Fruit fly (Drosophila melanogaster): ENCODE results near the gene CG31145.

CG31145 gene

DNA sequence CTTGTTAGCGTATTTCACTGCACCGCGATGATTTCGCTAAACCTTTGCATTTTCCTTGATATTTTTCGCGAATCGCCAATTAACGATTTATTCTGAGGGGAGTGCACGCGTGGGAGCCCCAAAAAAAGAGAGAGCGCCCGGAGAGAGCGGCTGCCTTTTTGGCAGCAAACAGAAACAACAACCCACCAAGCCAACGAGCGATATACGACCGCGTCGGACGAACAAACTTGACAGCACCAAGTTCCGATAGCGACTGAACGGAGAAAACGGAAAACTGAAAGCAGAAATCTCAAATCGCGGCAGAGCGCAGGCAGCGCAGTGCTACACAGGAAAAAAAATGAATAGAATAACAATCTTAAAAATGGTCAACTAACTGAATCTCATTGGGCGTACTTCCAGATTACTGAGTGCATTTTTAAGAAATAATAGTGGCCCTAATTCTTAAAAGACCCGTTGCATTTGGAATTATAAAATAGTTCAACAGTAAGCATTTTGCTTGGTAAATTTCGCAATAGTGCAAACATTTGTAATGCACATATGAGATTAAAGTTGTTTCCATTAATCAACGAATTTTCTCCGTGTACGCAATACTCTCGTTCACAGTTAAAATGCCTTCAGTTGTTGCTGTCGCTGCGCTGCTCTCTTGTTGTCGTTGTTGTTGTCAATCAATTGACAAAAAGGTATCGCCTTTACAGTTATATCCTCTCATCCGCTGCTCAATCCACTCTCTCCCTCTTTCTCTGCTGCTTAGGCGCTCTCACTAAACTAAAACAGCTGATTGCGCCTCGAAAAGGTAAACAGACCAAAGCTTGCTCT, at the start of gene CG31145:
CG31145 (minus strand) TSS at position 259 of the 816 bp plus-strand sequence.
- TF ChIP-seq CTCF (optimal IDR thresholded peaks at IDR 0.05) (no peak), CG8478 (optimal IDR thresholded peaks at IDR 0.05) (no peak)

DNA sequence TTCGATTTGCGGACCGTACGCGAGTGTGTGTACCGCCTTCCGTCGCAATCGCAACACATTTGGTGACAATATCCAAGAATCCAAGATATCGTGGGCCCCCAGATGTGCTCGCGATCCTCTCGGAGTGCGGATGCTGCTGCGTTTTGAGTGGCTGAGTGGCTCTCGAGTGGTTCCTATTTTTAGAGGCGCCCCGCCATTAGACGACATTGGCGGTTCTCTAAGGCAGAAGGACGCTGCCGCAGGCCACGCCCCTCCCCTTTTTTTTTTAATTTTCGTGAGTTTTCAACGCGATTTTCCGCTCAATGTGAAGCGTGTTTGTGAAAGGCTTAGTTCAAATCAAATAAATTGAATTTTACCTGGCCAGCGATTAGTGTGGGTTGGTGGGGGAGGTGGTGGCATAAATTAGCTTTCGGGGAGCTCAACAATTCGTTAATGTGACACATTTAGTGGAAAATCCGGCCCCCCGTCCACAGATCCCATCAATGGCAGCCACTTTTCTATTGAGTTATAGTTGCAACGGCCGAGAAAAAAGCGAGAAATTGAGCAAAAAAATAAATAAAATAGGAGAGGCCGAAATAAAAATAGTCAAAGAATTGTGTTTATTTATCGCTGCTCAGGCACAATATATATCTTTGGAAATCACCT, 49.0 kb upstream of the CG31145 start, which contains the start of gene nau:
nau (minus strand) TSS at position 61 of the 645 bp plus-strand sequence.
- TF ChIP-seq CG8478 (optimal IDR thresholded peaks at IDR 0.05), result no peak

DNA sequence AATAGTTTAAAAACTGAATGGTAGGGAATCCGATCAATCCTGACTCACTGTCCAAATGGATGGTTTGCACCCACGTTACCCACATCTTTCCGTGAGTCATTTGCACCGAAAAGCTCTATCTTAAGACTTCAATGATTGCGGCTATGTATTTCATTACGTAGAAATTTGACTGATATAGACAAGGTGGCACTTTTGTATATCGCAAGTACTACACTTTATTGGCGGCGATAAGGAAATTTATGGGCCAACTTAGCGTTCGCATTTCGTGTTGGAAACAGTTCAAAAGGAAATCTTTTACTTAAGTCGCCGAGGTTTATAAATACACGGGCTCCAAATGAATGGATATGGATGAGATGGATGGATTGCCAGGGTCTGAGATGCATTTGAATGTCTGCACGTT, 45.4 kb upstream of the CG31145 start:
- no peak for TF ChIP-seq CG8478 (optimal IDR thresholded peaks at IDR 0.05)
- TF ChIP-seq CTCF (optimal IDR thresholded peaks at IDR 0.05), result no peak

DNA sequence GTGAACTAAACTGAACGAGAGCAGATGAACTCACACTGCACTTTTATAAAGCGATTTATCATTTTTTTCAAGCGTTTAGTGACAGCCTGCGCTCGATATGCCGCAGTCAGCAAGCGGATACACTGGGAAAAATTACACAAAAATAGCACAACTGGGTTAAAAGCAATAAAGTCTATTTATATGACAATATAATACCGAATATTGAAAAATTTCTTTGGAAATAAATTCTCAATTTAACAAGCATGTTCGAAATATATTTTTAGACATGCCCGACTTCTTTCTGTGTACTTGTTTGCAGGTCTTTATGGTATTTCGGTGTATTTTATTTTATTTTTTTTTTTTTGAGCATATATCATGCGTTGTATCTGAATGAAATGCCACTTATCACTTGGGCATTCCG, 44.4 kb upstream of the CG31145 start:
- TF ChIP-seq CG8478 (optimal IDR thresholded peaks at IDR 0.05), result no peak
- TF ChIP-seq CTCF (optimal IDR thresholded peaks at IDR 0.05), result no peak

DNA sequence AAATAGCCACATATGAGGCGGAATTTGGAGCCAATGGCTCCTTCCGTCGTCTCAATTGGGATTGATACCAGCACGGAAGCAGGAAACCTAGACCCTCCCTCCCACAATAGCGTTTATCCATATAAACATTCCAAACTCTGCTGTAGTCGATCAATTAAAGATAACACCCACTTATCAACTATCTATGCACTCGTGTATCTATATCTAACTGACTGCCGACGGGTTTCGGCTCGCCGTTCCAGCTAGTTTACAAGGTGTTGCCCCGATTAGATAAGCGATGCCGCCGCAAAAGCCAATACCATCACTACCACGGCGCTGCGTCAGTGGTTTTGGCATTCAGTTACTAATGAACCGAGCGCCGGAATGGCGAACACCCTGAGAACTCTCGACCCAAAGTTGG, 41.7 kb upstream of the CG31145 start, which contains the start of gene CG10300:
CG10300 (plus strand) TSS at position 333 of the 400 bp plus-strand sequence.
- TF ChIP-seq CTCF (optimal IDR thresholded peaks at IDR 0.05) (no peak), CG8478 (optimal IDR thresholded peaks at IDR 0.05) (no peak)

DNA sequence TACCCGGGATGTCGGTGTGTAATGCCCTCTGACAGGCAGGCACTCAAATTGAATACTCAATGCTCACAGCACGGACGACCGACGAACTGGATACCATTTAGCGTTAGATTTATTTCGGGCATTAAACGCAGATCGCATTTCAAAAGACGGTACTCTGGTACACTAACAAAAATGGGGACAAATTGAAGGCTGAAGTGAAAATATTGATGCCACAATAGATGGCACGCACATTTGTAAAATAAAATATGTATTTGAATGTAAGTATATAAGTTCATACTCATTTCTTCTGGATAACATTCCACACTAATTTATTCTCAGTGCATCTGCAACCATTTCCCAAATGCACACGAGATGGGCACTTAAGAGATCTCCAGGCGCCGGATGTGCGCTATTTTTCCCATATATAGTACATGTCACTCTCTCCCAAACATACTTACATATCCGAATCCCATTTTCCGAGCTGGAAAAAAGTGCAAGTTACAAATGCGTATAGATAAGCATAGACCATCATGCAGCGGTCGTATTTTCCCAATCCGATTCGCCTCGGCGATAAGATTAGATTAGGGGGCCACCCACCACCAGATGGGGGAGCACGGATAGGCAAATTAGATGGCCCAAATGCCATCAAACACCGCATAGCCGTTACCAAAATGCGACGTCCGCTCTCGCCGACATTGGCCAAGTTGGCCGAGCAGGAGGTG, 40.2 kb upstream of the CG31145 start, which contains the start of gene CG10301:
CG10301 (plus strand) TSS at position 651 of the 701 bp plus-strand sequence.
- TF ChIP-seq CTCF (optimal IDR thresholded peaks at IDR 0.05), result no peak
- TF ChIP-seq CG8478 (optimal IDR thresholded peaks at IDR 0.05), result no peak

DNA sequence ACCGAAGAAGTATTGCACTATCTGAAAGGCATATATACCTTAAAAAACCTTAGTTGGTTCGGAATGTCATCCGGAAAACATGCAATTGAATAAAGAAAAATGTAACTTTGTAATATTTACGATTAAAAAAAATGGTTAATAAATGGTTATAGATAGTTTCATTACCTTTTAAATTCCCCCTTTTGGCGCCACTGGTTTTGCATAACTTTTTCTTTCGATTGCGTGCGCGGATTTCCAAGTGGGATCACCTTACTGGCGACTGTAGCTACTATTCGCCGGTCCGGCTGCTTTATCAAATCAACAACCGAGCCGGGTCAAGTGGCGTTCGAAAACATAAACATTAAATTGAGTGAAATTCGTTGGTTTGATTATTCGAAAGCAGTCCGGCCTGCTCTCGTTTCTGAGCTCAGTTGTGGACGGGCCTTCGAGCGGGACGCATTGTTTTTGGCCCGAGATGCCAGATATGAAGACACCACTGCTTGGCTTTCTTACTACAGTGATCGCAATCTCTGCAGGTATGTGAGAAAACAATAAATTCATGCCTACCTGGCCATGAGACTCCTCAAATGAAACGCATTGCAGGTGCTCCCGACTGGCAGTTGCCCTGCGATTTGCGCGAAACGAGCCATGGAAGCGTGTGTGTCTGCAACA, 35.0 kb upstream of the CG31145 start, which contains the start of gene Gba1b:
Gba1b (plus strand) TSS at position 422 of the 651 bp plus-strand sequence.
- TF ChIP-seq CG8478 (optimal IDR thresholded peaks at IDR 0.05), result no peak
- TF ChIP-seq CTCF (optimal IDR thresholded peaks at IDR 0.05), result no peak

DNA sequence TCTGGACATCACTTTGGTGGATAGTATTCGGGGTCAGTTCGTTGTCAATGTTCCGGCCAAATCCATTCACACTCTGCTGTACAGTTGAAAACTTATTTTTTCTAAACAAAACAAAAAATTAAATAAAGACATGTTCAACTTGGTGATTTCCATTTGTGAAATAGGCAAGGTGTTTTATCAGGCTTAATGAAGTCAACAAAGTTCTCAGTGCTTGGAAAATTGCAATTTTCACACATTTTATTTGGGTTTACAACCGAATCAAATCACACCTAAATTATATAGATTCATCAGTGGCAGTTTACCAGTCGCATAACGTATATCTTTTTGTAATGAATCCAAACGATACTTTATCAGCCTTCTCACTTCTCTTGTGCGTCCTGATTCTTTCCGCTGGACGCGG, 33.0 kb upstream of the CG31145 start, which contains the start of gene Qsox4:
Qsox4 (plus strand) TSS at position 301 of the 400 bp plus-strand sequence.
- TF ChIP-seq CTCF (optimal IDR thresholded peaks at IDR 0.05) (no peak), CG8478 (optimal IDR thresholded peaks at IDR 0.05) (no peak)

DNA sequence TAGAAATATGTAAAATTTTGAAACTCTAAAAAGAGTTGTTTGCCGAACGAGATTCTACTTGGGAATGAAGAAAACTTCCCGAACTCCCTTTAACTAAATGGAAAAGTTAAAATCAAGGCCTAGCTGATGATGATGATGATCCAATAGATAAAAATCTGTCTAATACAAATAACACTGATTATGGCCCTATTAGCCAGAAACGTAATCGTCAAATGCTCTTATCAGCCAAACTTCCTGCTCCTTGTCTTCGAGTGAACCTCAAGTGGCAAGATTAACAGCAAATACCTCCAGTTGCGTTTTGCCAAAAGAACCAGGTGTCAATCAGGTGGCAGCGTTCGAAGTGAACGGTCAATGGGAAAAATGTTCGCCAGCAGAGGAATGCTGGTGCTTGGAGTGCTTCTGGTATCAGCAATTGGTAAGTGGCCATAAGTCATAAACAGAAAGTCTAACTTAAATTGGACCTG, 30.9 kb upstream of the CG31145 start, which contains the start of the genes CG31468 and Gba1a:
CG31468 (minus strand) TSS at position 51 of the 464 bp plus-strand sequence.
Gba1a (plus strand) TSS at position 318 of the 464 bp plus-strand sequence.
- TF ChIP-seq CG8478 (optimal IDR thresholded peaks at IDR 0.05) (no peak), CTCF (optimal IDR thresholded peaks at IDR 0.05) (no peak)

DNA sequence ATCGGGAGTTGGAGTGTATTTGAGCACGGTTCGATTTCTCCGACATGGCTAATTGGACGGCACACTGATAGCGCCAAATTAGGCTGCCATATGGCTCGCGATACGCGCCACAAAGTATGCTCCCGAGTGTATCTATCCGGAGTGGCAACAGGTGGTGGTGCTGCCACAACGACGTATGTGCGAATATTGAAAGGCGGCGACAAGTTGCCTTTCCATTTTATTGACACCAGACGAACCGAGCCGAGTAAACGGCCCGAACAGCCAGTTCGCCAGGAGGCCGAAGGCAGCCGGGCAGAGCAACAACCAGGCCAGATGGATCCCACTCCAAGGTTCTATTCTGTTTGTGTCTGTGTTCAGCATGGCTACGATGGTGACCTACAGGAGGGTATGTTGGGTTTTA, 29.4 kb upstream of the CG31145 start, which contains the start of gene prt:
prt (minus strand) TSS at position 193 of the 400 bp plus-strand sequence.
- TF ChIP-seq CTCF (optimal IDR thresholded peaks at IDR 0.05) (no peak), CG8478 (optimal IDR thresholded peaks at IDR 0.05) (no peak)

DNA sequence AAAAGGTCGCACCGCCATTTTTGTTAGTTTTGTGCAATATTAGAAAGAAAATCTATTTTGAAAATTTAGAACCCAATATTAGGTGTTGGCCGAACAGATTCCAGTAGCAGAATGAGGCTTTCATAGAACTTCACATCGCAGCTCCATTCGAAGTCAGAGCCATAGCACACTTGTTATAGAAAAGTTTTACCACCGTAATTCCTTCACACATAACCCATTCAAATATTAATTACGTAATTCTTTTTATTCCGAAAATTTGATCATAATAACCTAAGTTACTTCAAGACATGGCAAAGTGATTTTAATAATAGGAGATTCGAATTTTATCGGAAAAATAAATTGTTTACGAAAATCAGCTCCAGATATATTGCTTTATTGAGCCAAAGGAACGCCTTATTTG, 26.7 kb upstream of the CG31145 start, which contains the start of gene CG10252:
CG10252 (minus strand) TSS at position 101 of the 400 bp plus-strand sequence.
- TF ChIP-seq CTCF (optimal IDR thresholded peaks at IDR 0.05) (no peak), CG8478 (optimal IDR thresholded peaks at IDR 0.05) (no peak)

DNA sequence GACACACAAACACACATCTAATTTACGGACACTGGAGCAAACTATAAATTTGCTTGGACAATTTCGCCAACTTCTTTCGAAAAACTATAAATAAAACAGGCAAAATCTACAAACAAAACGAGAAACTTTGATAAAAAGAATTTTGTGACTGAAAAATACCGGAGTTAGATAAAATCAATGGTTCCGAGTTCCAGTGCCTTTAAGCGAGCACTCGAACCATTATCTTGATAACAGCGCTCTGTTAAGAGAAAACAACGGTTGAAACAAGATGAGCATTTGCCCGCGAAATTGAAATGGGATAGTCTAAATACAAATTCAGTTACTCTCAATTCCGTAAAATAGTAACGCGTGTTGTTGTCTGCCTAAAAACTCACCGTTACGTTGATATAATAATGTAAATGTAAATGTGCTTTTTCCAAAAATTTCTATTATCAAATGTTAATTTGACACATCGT, 25.1 kb upstream of the CG31145 start, which contains the start of gene CG10254:
CG10254 (minus strand) TSS at position 405 of the 455 bp plus-strand sequence.
- TF ChIP-seq CTCF (optimal IDR thresholded peaks at IDR 0.05), result peak; percentile 22 to 62
- no peak for TF ChIP-seq CG8478 (optimal IDR thresholded peaks at IDR 0.05)

DNA sequence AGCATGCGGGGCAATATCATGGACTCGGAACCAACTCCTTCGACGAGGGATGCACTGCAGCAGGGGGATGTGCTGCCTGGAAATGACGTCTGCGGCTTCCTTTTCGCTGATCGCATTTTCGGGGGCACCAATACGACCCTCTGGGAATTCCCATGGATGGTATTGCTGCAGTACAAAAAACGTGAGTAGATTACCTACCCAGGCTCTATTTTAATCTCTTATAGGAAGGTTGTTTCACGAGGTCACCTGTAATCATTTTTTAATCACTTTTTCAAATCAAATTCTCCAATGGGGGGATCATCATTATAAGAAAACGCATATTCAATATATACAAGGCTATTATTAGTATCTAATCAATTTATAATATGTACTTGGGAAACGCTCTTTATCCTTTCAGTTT, 17.5 kb upstream of the CG31145 start:
- no peak for TF ChIP-seq CG8478 (optimal IDR thresholded peaks at IDR 0.05)
- TF ChIP-seq CTCF (optimal IDR thresholded peaks at IDR 0.05), result no peak

DNA sequence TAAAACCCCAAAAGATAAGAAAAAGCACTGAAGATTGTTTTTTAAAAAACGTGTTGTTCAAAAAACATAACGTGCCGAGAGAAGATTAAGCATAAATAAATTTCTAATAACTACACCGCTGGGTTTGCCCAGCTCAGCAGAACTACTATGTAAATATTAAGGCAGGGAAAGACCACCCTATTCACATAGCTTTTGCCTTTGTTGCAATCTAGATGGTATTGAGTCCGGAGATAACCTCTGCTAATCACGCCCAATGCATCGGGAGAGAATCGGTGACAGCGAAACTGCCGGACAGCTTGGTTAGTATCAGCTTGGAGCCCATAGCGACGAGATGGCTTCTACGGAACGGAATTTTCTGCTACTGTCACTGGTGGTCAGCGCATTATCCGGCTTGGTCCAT, 16.5 kb upstream of the CG31145 start, which contains the start of gene SPE:
SPE (plus strand) TSS at position 301 of the 400 bp plus-strand sequence.
- no peak for TF ChIP-seq CTCF (optimal IDR thresholded peaks at IDR 0.05)
